Worm (Caenorhabditis elegans) whole organism, young adult: ENCODE data around the gene T28A11.4.

Experiments used
- F33H1.4 ChIP-seq: fragments of 200-800 bp; sonication (Bioruptor generic); IDR thresholded peaks from 2 replicates; pipeline ENCODE4 v1.3.6; 2022; ENCODE audit warnings: missing genetic modification reagents, missing genetic modification characterization, missing compliant biosample characterization
- F49E8.2 ChIP-seq: sonication (generic microtip); optimal IDR thresholded peaks from 3 replicates; lab custom pipeline; 2017; ENCODE audit warnings: missing genetic modification characterization, mild to moderate bottlenecking, missing compliant biosample characterization, antibody characterized with exemption, moderate library complexity; ENCODE audit not compliant: insufficient read depth
- T07F8.4 ChIP-seq: sonication (generic microtip); optimal IDR thresholded peaks from 2 replicates; lab custom pipeline; 2016; ENCODE audit warnings: mild to moderate bottlenecking, missing genetic modification characterization, moderate library complexity, missing compliant biosample characterization
- Y53F4B.3 ChIP-seq: fragments of 200-800 bp; sonication (Bioruptor generic); IDR thresholded peaks from 2 replicates; pipeline ENCODE4 v1.3.6; 2022; ENCODE audit warnings: missing genetic modification reagents, missing genetic modification characterization, missing compliant biosample characterization
- Y79H2A.3 ChIP-seq: fragments of 200-800 bp; sonication (Bioruptor generic); conservative IDR thresholded peaks from 2 replicates; pipeline ENCODE4 v1.3.6; 2022; ENCODE audit warnings: missing genetic modification reagents, missing genetic modification characterization, missing compliant biosample characterization
- Y95B8A.8 ChIP-seq: fragments of 200-800 bp; sonication (Bioruptor generic); IDR thresholded peaks from 2 replicates; pipeline ENCODE4 v1.3.6; 2022; ENCODE audit warnings: missing genetic modification reagents, missing genetic modification characterization, missing compliant biosample characterization
- ZK185.1 ChIP-seq: sonication (generic microtip); optimal IDR thresholded peaks from 2 replicates; lab custom pipeline; 2016; ENCODE audit warnings: mild to moderate bottlenecking, missing genetic modification characterization, missing compliant biosample characterization; ENCODE audit not compliant: poor library complexity, severe bottlenecking
- athp-1 ChIP-seq: sonication (generic microtip); optimal IDR thresholded peaks from 2 replicates; lab custom pipeline; 2017; ENCODE audit warnings: mild to moderate bottlenecking, missing genetic modification characterization, missing compliant biosample characterization
- cebp-2 ChIP-seq: fragments of 200-800 bp; sonication (Bioruptor generic); IDR thresholded peaks from 2 replicates; pipeline ENCODE4 v1.3.6; 2022; ENCODE audit warnings: missing genetic modification characterization, missing compliant biosample characterization
- ceh-27 ChIP-seq: fragments of 200-800 bp; sonication (Bioruptor generic); optimal IDR thresholded peaks from 2 replicates; lab custom pipeline; 2018; ENCODE audit warnings: mild to moderate bottlenecking, missing genetic modification characterization, moderate library complexity, missing compliant biosample characterization
- ceh-40 ChIP-seq: fragments of 200-800 bp; sonication (Bioruptor generic); IDR thresholded peaks from 2 replicates; pipeline ENCODE4 v1.3.6; 2022; ENCODE audit warnings: missing genetic modification characterization, missing compliant biosample characterization
- ceh-79 ChIP-seq: sonication (generic microtip); optimal IDR thresholded peaks from 2 replicates; lab custom pipeline; 2017; ENCODE audit warnings: mild to moderate bottlenecking, missing genetic modification characterization, missing compliant biosample characterization
- chd-7 ChIP-seq: sonication (generic microtip); optimal IDR thresholded peaks from 2 replicates; lab custom pipeline; 2016; ENCODE audit warnings: mild to moderate bottlenecking, missing genetic modification characterization, moderate library complexity, missing compliant biosample characterization
- dpff-1 ChIP-seq: sonication (generic microtip); optimal IDR thresholded peaks from 2 replicates; lab custom pipeline; 2017; ENCODE audit warnings: mild to moderate bottlenecking, missing genetic modification characterization, missing compliant biosample characterization
- egl-18 ChIP-seq: fragments of 200-800 bp; sonication (Bioruptor generic); IDR thresholded peaks from 2 replicates; pipeline ENCODE4 v1.3.6; 2022; ENCODE audit warnings: missing genetic modification reagents, missing genetic modification characterization, missing compliant biosample characterization
- ets-4 ChIP-seq: fragments of 200-800 bp; sonication (Bioruptor generic); optimal IDR thresholded peaks from 2 replicates; lab custom pipeline; 2018; ENCODE audit warnings: mild to moderate bottlenecking, missing genetic modification characterization, missing compliant biosample characterization
- fkh-3 ChIP-seq: sonication (generic microtip); optimal IDR thresholded peaks from 2 replicates; lab custom pipeline; 2016; ENCODE audit warnings: mild to moderate bottlenecking, missing genetic modification characterization, missing compliant biosample characterization
- gei-17 ChIP-seq: fragments of 200-800 bp; sonication (Bioruptor generic); optimal IDR thresholded peaks from 2 replicates; lab custom pipeline; 2018; ENCODE audit warnings: mild to moderate bottlenecking, missing genetic modification characterization, missing compliant biosample characterization
- him-1 ChIP-seq: sonication (generic microtip); optimal IDR thresholded peaks from 2 replicates; lab custom pipeline; 2016; ENCODE audit warnings: missing genotype, missing genetic modification reagents, missing genetic modification characterization, missing compliant biosample characterization
- hlh-12 ChIP-seq: sonication (generic microtip); optimal IDR thresholded peaks from 2 replicates; lab custom pipeline; 2016; ENCODE audit warnings: missing genetic modification characterization, missing compliant biosample characterization
- hlh-26 ChIP-seq: fragments of 200-800 bp; sonication (Bioruptor generic); conservative IDR thresholded peaks from 2 replicates; pipeline ENCODE4 v1.3.6; 2022; ENCODE audit warnings: missing genetic modification reagents, missing genetic modification characterization, missing compliant biosample characterization
- hmg-1.2 ChIP-seq: fragments of 200-800 bp; sonication (Bioruptor generic); IDR thresholded peaks from 2 replicates; pipeline ENCODE4 v1.3.6; 2022; ENCODE audit warnings: missing genetic modification reagents, missing genetic modification characterization, missing compliant biosample characterization
- lin-40 ChIP-seq: sonication (generic microtip); optimal IDR thresholded peaks from 2 replicates; lab custom pipeline; 2016; ENCODE audit warnings: missing genetic modification characterization, mild to moderate bottlenecking, missing compliant biosample characterization, missing genotype, missing genetic modification reagents
- lsy-27 ChIP-seq: sonication (generic microtip); optimal IDR thresholded peaks from 2 replicates; lab custom pipeline; 2017; ENCODE audit warnings: missing genetic modification characterization, mild to moderate bottlenecking, missing compliant biosample characterization, antibody characterized with exemption, missing genotype, borderline replicate concordance; ENCODE audit not compliant: insufficient read depth
- mes-4 ChIP-seq: sonication (generic microtip); optimal IDR thresholded peaks from 2 replicates; lab custom pipeline; 2016; ENCODE audit warnings: missing genotype, missing genetic modification characterization, missing compliant biosample characterization
- nhr-179 ChIP-seq: sonication (generic microtip); optimal IDR thresholded peaks from 2 replicates; lab custom pipeline; 2016; ENCODE audit warnings: mild to moderate bottlenecking, missing genetic modification characterization, missing compliant biosample characterization
- pbrm-1 ChIP-seq: fragments of 200-800 bp; sonication (Bioruptor generic); IDR thresholded peaks from 2 replicates; pipeline ENCODE4 v1.3.6; 2022; ENCODE audit warnings: missing genetic modification reagents, missing genetic modification characterization, missing compliant biosample characterization
- rec-8 ChIP-seq, 2 experiments: sonication (generic microtip); optimal IDR thresholded peaks; 2 replicates each; lab custom pipeline; 2016; ENCODE audit warnings: mild to moderate bottlenecking in 2 of 2, missing genetic modification characterization in 2 of 2, missing genetic modification reagents in 2 of 2, missing genotype in 2 of 2, missing biosample characterization in 1 of 2, missing compliant biosample characterization in 1 of 2, moderate library complexity in 1 of 2
- repo-1 ChIP-seq: sonication (generic microtip); optimal IDR thresholded peaks from 2 replicates; lab custom pipeline; 2017; ENCODE audit warnings: mild to moderate bottlenecking, missing genetic modification characterization, missing compliant biosample characterization
- snpc-1.3 ChIP-seq: sonication (generic microtip); optimal IDR thresholded peaks from 2 replicates; lab custom pipeline; 2017; ENCODE audit warnings: missing genetic modification characterization, mild to moderate bottlenecking, missing compliant biosample characterization, antibody characterized with exemption, moderate library complexity, missing genotype, missing genetic modification reagents; ENCODE audit not compliant: insufficient read depth
- ztf-28 ChIP-seq: fragments of 200-800 bp; sonication (Bioruptor generic); IDR thresholded peaks from 2 replicates; pipeline ENCODE4 v1.3.6; 2022; ENCODE audit warnings: missing genetic modification reagents, missing genetic modification characterization, missing compliant biosample characterization

The T28A11.4 gene

ce11 chrV:3318975-3319374 lies 45.1 kb downstream of the T28A11.4 start, which contains the start of gene F35F10.13:
Gene F35F10.13, minus strand, starts transcription at chrV:3319075.
- no peak for TF ChIP-seq hlh-26
- TF ChIP-seq chd-7: no peak
- TF ChIP-seq lin-40 (tag; lab: Kevin White, UChicago): no peak
- TF ChIP-seq gei-17 (GFP tag; lab: Kevin White, UChicago): no peak
- TF ChIP-seq Y95B8A.8 (GFP tag; lab: Robert Waterston, UW): no peak
- TF ChIP-seq pbrm-1 (GFP tag; lab: Robert Waterston, UW): no peak
- TF ChIP-seq ets-4 (GFP tag; lab: Kevin White, UChicago): no peak
- no peak for TF ChIP-seq cebp-2 (GFP tag; lab: Robert Waterston, UW)
- no peak for TF ChIP-seq T07F8.4 (tag; lab: Kevin White, UChicago)
- TF ChIP-seq, all 124 proteins: peak for 0

ce11 chrV:3320005-3320404 lies 46.2 kb downstream of the T28A11.4 start, which contains the start of gene F35F10.14:
Gene F35F10.14, minus strand, starts transcription at chrV:3320105.
- TF ChIP-seq egl-18 (GFP tag; lab: Robert Waterston, UW) (no peak), Y53F4B.3 (GFP tag; lab: Robert Waterston, UW) (no peak), ztf-28 (GFP tag; lab: Robert Waterston, UW) (0 out of 2 replicates have a peak, but pooled peaks have one; percentile 26), hlh-12 (tag; lab: Kevin White, UChicago) (no peak), F49E8.2 (no peak)

ce11 chrV:3320432-3320831 lies 46.6 kb downstream of the T28A11.4 start, which contains the start of gene C17B7.14:
Gene C17B7.14, minus strand, starts transcription at chrV:3320532.
- TF ChIP-seq hmg-1.2 (GFP tag; lab: Robert Waterston, UW) (no peak), rec-8 (tag; optimal IDR thresholded peaks at IDR 0.05; lab: Kevin White, UChicago) (no peak), fkh-3 (tag; lab: Kevin White, UChicago) (no peak), lsy-27 (tag; lab: Kevin White, UChicago) (no peak), dpff-1 (tag; lab: Kevin White, UChicago) (no peak), hlh-26 (no peak), egl-18 (GFP tag; lab: Robert Waterston, UW) (no peak), him-1 (no peak), ZK185.1 (tag; lab: Kevin White, UChicago) (no peak), ceh-40 (GFP tag; lab: Robert Waterston, UW) (no peak), snpc-1.3 (tag; lab: Kevin White, UChicago) (no peak), ceh-79 (tag; lab: Kevin White, UChicago) (no peak), athp-1 (tag; lab: Kevin White, UChicago) (no peak), repo-1 (tag; lab: Kevin White, UChicago) (no peak), ceh-27 (no peak), F33H1.4 (GFP tag; lab: Robert Waterston, UW) (no peak), nhr-179 (tag; lab: Kevin White, UChicago) (no peak), Y79H2A.3 (no peak), mes-4 (no peak)
